Worm (Caenorhabditis elegans): ENCODE measurements around the gene T26C12.1.

DNA sequence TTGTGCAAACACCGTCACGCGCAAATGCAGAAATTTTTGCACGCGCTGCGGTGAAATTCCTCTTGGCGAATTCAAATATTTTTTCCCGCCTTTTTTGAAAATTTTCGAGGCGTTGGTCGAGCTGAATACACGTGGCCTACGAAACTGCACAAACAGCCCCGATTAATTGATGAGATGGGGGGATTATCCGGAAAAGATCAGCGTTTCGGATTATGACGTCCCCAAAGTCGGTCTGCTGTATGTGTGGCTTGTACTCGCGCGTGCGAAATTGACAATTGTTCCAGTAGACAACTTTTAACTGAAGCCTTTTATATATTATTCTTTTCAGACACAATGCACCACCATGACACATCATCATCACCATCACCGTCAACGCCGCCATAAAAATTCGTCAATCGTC, 6.7 kb upstream of the T26C12.1 start:
- TF ChIP-seq med-1 (GFP tag; optimal IDR thresholded peaks at IDR 0.05; ENCODE audit: insufficient read depth) (no peak), T22C8.4 (GFP tag; IDR thresholded peaks at IDR 0.05) (no peak), ztf-29 (GFP tag; IDR thresholded peaks at IDR 0.05) (no peak), klf-2 (GFP tag; conservative IDR thresholded peaks at IDR 0.05) (no peak), ref-1 (GFP tag; conservative IDR thresholded peaks at IDR 0.05) (no peak), flt-1 (GFP tag; IDR thresholded peaks at IDR 0.05) (no peak), cog-1 (tag; optimal IDR thresholded peaks at IDR 0.05) (no peak), ztf-23 (GFP tag; IDR thresholded peaks at IDR 0.05) (no peak)
